Worm (Caenorhabditis elegans): ENCODE data around the gene nspe-8.
"Not testable (repeated sequence)": the region's sequence is repeated elsewhere in the genome, so short reads cannot be mapped to it uniquely, and the experiment has no call there.

Gene nspe-8

DNA sequence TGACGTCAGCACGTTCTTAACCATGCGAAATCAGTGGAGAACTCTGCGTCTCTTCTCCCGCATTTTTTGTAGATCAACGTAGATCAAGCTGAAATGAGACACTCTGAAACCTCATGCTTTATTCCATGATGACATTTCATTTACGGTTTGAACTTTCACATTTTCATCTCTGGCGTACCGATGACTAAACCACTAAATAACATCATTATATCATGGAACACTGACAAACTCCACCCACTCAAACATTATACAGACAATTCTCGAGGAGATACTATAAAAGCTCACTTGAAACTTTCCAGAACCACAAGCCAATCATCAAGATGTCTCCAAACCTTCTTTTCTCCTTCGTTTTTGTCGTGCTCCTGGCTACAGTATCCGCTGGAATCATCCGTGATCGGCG is 5.1 kb upstream of the nspe-8 start, which contains the start of gene nspe-7:
Gene nspe-7, plus strand, starts transcription at position 301 of the 400 bp plus-strand sequence.
- TF ChIP-seq dpff-1 (tag; optimal IDR thresholded peaks at IDR 0.05) = no peak

DNA sequence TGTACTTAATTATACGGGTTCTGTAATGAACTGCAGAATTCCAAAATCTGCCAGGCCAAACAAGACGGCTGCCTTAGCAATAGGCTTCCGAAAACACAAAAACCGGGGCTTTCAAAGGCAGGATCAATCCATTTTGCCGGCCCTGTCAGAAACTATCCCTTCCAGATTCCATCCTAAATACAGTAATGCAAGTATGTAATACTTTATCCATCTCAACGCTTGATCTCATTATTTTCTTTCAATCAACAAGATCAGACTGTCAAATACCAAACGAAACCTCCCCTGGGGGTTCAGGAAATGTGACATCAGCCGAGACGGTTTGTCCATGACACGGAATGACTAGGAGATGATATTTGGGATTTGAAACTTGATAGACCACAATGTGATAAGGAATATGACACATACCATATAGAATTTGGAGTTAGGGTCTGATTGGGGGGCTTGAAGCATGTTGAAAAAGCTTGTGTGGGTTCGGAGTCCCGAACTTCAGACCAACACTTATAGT is 4.4 kb upstream of the nspe-8 start:
- TF ChIP-seq ZK185.1 (tag; optimal IDR thresholded peaks at IDR 0.05; ENCODE audit: poor library complexity, severe bottlenecking) = no peak
- TF ChIP-seq madf-8 (GFP tag; conservative IDR thresholded peaks at IDR 0.05) = no peak
- TF ChIP-seq aptf-3 (GFP tag; IDR thresholded peaks at IDR 0.05) = no peak
- no peak for TF ChIP-seq B0336.3 (GFP tag; IDR thresholded peaks at IDR 0.05)
- TF ChIP-seq hrde-1 (tag; optimal IDR thresholded peaks at IDR 0.05; ENCODE audit: borderline replicate concordance) = no peak
- TF ChIP-seq bed-2 (GFP tag; IDR thresholded peaks at IDR 0.05) = no peak
- TF ChIP-seq ceh-58 (GFP tag; IDR thresholded peaks at IDR 0.05) = no peak
- no peak for TF ChIP-seq nfyb-1 (GFP tag; IDR thresholded peaks at IDR 0.05)
- no peak for TF ChIP-seq T26A5.8 (tag; optimal IDR thresholded peaks at IDR 0.05)
- TF ChIP-seq F52B5.7 (tag; optimal IDR thresholded peaks at IDR 0.05) = no peak
- TF ChIP-seq fkh-3 (tag; optimal IDR thresholded peaks at IDR 0.05) = no peak
- no peak for TF ChIP-seq Y79H2A.3 (GFP tag; conservative IDR thresholded peaks at IDR 0.05)
- no peak for TF ChIP-seq Y53F4B.3 (GFP tag; IDR thresholded peaks at IDR 0.05)
- no peak for TF ChIP-seq lin-26 (GFP tag; IDR thresholded peaks at IDR 0.05)
- TF ChIP-seq unc-62 (GFP tag; optimal IDR thresholded peaks at IDR 0.05) = no peak
- no peak for TF ChIP-seq mel-28 (tag; optimal IDR thresholded peaks at IDR 0.05; ENCODE audit: borderline replicate concordance)
- TF ChIP-seq tlf-1 (GFP tag; optimal IDR thresholded peaks at IDR 0.05) = no peak
- TF ChIP-seq sdz-38 (tag; optimal IDR thresholded peaks at IDR 0.05) = no peak

DNA sequence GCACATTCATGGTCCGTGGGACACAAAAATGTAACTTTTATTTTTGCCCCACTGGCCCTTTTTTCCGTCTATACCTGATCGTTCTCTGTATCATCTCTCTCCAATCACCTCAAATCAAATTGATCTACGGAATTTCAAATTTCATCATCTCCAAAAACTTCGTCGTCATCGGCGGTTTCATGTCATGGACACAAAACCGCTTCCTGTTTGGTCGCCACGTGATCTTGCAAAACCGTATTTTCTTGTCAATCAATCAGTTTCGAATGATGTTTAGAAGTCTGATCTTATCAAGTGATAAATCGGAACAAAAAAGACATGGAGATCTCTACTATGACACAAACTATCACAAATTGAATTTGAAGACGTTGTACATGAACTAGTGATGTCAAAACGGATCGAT is 3.9 kb upstream of the nspe-8 start:
- TF ChIP-seq pha-4 (tag; optimal IDR thresholded peaks at IDR 0.05) (no peak), him-1 (tag; optimal IDR thresholded peaks at IDR 0.05) (no peak), ztf-26 (tag; optimal IDR thresholded peaks at IDR 0.05) (peak; percentile 8), lin-40 (tag; optimal IDR thresholded peaks at IDR 0.05) (peak; percentile 37)

DNA sequence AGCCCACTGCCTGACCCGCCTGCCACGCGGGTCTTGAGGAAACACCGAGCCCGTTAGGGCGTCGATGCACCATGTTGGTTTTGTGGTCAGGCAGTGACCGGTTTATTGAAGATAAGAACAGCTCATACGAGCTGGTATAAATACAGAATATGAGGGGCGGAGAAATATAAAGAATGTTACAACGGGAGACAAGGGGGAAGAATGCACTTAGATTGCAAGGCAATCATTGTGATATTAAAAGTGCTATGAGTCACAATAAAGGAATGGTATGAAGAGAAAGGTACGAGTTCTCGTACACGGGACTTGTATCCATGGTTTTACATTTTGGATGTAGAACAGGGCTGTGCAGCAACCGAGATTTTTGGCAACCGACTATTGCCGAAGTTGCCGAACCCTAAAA is 2.7 kb upstream of the nspe-8 start, which contains the start of gene Y38E10A.14:
Gene Y38E10A.14, minus strand, starts transcription at position 101 of the 400 bp plus-strand sequence.
- not testable (repeated sequence) for TF ChIP-seq pbrm-1 (GFP tag; IDR thresholded peaks at IDR 0.05); dpl-1 (GFP tag; optimal IDR thresholded peaks at IDR 0.05); lsl-1 (GFP tag; optimal IDR thresholded peaks at IDR 0.05)

DNA sequence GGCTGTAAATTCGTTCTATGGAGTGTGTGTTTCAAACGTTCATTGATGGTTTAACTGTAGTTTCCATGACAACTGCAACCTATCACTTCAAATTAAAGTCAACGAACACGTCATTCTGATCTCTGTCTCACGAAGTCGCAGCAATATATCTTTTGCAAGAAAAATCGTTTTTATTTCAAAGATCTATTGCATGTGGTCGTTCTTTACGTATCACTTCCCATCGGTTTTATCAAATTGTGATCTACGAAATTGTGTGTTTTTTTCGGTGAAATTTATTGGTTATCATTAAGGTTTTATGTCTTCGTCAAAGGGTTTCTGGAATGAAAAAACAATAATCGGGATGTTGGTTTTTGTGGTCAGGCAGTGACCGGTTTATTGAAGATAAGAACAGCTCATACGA is 1.1 kb upstream of the nspe-8 start:
- TF ChIP-seq madf-3 (GFP tag; IDR thresholded peaks at IDR 0.05) (no peak), ztf-28 (GFP tag; IDR thresholded peaks at IDR 0.05) (no peak), F10E7.11 (tag; optimal IDR thresholded peaks at IDR 0.05) (no peak)

DNA sequence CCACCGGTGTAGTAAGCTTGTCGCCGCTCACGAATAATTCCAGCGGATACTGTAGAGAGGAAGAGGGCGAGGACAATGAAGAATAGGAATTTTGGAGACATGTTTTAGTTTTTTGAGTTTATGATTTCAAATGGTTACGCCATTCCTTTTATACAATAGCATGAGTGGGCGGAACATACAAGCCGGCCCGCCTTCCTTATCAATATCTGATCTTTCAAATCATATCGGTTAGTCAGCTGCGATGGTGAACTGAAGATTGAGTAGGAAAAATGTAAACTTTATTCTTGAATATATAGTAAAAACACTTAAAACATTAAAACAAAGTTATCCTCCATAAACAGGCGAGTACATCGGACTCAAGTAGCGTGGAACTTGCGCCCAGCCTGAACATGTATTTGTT is 994 bp downstream of the nspe-8 start, which contains the start of gene nspe-1:
Gene nspe-1, minus strand, starts transcription at position 101 of the 400 bp plus-strand sequence.
- no peak for TF ChIP-seq aptf-3 (GFP tag; IDR thresholded peaks at IDR 0.05)
- no peak for TF ChIP-seq akir-1 (GFP tag; optimal IDR thresholded peaks at IDR 0.05)
- no peak for TF ChIP-seq snpc-4 (GFP tag; optimal IDR thresholded peaks at IDR 0.05)
- TF ChIP-seq snpc-4 (tag; optimal IDR thresholded peaks at IDR 0.05) = no peak
- TF ChIP-seq mes-4 (tag; optimal IDR thresholded peaks at IDR 0.05) = no peak
- no peak for TF ChIP-seq snpc-3.4 (tag; optimal IDR thresholded peaks at IDR 0.05)
- no peak for TF ChIP-seq madf-3 (GFP tag; IDR thresholded peaks at IDR 0.05)

Measured in whole organism, young adult.